Fruit fly (Drosophila melanogaster): ENCODE results near the gene CG6138.

CG6138 gene

DNA sequence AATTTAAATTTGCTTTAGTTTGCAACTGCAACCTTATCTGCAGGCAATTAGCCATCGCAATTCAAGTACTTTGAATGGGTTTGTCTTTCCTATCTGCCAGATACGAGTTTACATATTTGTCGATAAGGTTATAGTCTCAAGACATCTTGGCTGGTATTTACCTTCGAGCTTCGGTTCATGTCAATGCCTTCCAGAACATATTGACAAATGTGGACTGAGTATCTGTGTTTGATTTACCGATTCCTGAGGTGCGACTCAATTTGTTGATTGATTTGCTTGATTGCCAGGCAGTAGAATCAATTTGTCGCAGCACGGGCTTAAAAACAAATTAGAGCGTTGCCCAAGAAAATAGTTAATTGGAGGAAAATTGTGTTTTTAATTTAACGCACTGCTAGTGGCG lies 14.2 kb upstream of the CG6138 start (continued):
- peak; percentile 4 for TF ChIP-seq Side (GFP tag; optimal IDR thresholded peaks at IDR 0.05)
- TF ChIP-seq Atf6 (GFP tag; IDR thresholded peaks at IDR 0.05): 0 out of 2 replicates have a peak, but pooled peaks have one; percentile 28
- peak; percentile 80 for TF ChIP-seq Med (GFP tag)
- peak; percentile 33 for TF ChIP-seq CG18262 (tag; optimal IDR thresholded peaks at IDR 0.05)
- TF ChIP-seq CG6791 (GFP tag; IDR thresholded peaks at IDR 0.05; ENCODE audit: partially characterized antibody): no peak
- no peak for TF ChIP-seq usp (GFP tag; optimal IDR thresholded peaks at IDR 0.05)
- peak; percentile 58 for TF ChIP-seq Vsx1 (GFP tag; optimal IDR thresholded peaks at IDR 0.05)
- 0 out of 2 replicates have a peak, but pooled peaks have one; percentile 17 for TF ChIP-seq CG3847 (GFP tag; IDR thresholded peaks at IDR 0.05)
- peak; percentile 73 for TF ChIP-seq CG7987 (GFP tag; optimal IDR thresholded peaks at IDR 0.05)
- TF ChIP-seq Camta (GFP tag; optimal IDR thresholded peaks at IDR 0.05): peak; percentile 28
- peak; percentile 14 for TF ChIP-seq tio (GFP tag; optimal IDR thresholded peaks at IDR 0.05)
- TF ChIP-seq ap (GFP tag; IDR thresholded peaks at IDR 0.05): no peak
- TF ChIP-seq ara (GFP tag; IDR thresholded peaks at IDR 0.05): peak; percentile 66
- TF ChIP-seq caup (GFP tag; optimal IDR thresholded peaks at IDR 0.05; ENCODE audit: severe bottlenecking): peak; percentile 75
- no peak for TF ChIP-seq CG17802 (tag; optimal IDR thresholded peaks at IDR 0.05)
- peak; percentile 11 for TF ChIP-seq CG8089 (GFP tag; optimal IDR thresholded peaks at IDR 0.05)
- peak; percentile 85 for TF ChIP-seq HLHmδ (GFP tag; optimal IDR thresholded peaks at IDR 0.05)
- no peak for TF ChIP-seq nerfin-2 (GFP tag; IDR thresholded peaks at IDR 0.05; ENCODE audit: partially characterized antibody)
- TF ChIP-seq pan (optimal IDR thresholded peaks at IDR 0.05): no peak
- peak in 1 of 2 experiments; percentile 11 for TF ChIP-seq pan (GFP tag; optimal IDR thresholded peaks at IDR 0.05 in 1 of 2, IDR thresholded peaks at IDR 0.05 in 1 of 2)
- TF ChIP-seq Ets65A (GFP tag): no peak
- no peak for TF ChIP-seq Nf-YA (GFP tag; IDR thresholded peaks at IDR 0.05)
- no peak for TF ChIP-seq al (GFP tag; IDR thresholded peaks at IDR 0.05)
- peak; percentile 18; the same call in 1 of the 2 replicates for TF ChIP-seq Lim3 (GFP tag; IDR thresholded peaks at IDR 0.05)
- TF ChIP-seq CG14014 (GFP tag; IDR thresholded peaks at IDR 0.05): peak; percentile 31; the same call in 1 of the 2 replicates
- no peak for TF ChIP-seq mam (GFP tag; optimal IDR thresholded peaks at IDR 0.05)
- TF ChIP-seq CG6683 (GFP tag; optimal IDR thresholded peaks at IDR 0.05): no peak
- TF ChIP-seq CG7271 (tag; optimal IDR thresholded peaks at IDR 0.05): no peak
- peak; percentile 38; the same call in 1 of the 3 replicates for TF ChIP-seq ci (GFP tag; IDR thresholded peaks at IDR 0.05)
- peak; percentile 11 for TF ChIP-seq NC2β (GFP tag; optimal IDR thresholded peaks at IDR 0.05)
- no peak for TF ChIP-seq D (optimal IDR thresholded peaks at IDR 0.05)
- TF ChIP-seq D (GFP tag; optimal IDR thresholded peaks at IDR 0.05): peak; percentile 28
- peak; percentile 7 for TF ChIP-seq CG6254 (GFP tag; optimal IDR thresholded peaks at IDR 0.05)
- TF ChIP-seq odd (GFP tag; optimal IDR thresholded peaks at IDR 0.05): peak; percentile 36
- peak; percentile 5 for TF ChIP-seq CG12391 (tag; optimal IDR thresholded peaks at IDR 0.05)
- no peak for TF ChIP-seq insv (GFP tag; optimal IDR thresholded peaks at IDR 0.05)
- peak; percentile 64 for TF ChIP-seq CG1603 (tag; optimal IDR thresholded peaks at IDR 0.05)
- no peak for TF ChIP-seq CG8388 (GFP tag; optimal IDR thresholded peaks at IDR 0.05)
- peak; percentile 10 for TF ChIP-seq CG18619 (GFP tag; optimal IDR thresholded peaks at IDR 0.05)
- peak; percentile 8 for TF ChIP-seq Hsf (GFP tag; optimal IDR thresholded peaks at IDR 0.05)
- peak; percentile 10 for TF ChIP-seq Sry-β (GFP tag; optimal IDR thresholded peaks at IDR 0.05)
- peak; percentile 72 for TF ChIP-seq mirr (GFP tag; optimal IDR thresholded peaks at IDR 0.05)
- TF ChIP-seq CrebB (tag; optimal IDR thresholded peaks at IDR 0.05): peak; percentile 52
- peak in 1 of 2 experiments; percentile 4 for TF ChIP-seq dpn (GFP tag; optimal IDR thresholded peaks at IDR 0.05)
- no peak for TF ChIP-seq tgo (GFP tag; IDR thresholded peaks at IDR 0.05)
- TF ChIP-seq zen2 (GFP tag; IDR thresholded peaks at IDR 0.05; ENCODE audit: partially characterized antibody): no peak
- TF ChIP-seq gcm (GFP tag; optimal IDR thresholded peaks at IDR 0.05): peak; percentile 21
- TF ChIP-seq Ptx1 (GFP tag; IDR thresholded peaks at IDR 0.05): 0 out of 2 replicates have a peak, but pooled peaks have one; percentile 10
- no peak for TF ChIP-seq da (GFP tag; optimal IDR thresholded peaks at IDR 0.05)
- no peak for TF ChIP-seq Fer3 (tag; optimal IDR thresholded peaks at IDR 0.05)
- TF ChIP-seq CG2678 (tag; optimal IDR thresholded peaks at IDR 0.05): peak; percentile 40

All from whole organism, embryonic.